Fruit fly (Drosophila melanogaster): ENCODE data around the gene CG33764.

Gene CG33764

dm6 chr3L:4292120-4292697 is 24.9 kb upstream of the CG33764 start, which contains the start of the genes CG15012 and Fdx2 (continued):
- TF ChIP-seq NC2β (GFP tag; optimal IDR thresholded peaks at IDR 0.05) (peak; percentile 23), bab2 (GFP tag; optimal IDR thresholded peaks at IDR 0.05) (peak; percentile 53), CG15514 (GFP tag; optimal IDR thresholded peaks at IDR 0.05) (peak; percentile 86), CTCF (GFP tag; optimal IDR thresholded peaks at IDR 0.05) (peak; percentile 19), CG12155 (GFP tag; optimal IDR thresholded peaks at IDR 0.05) (peak; percentile 12), Ptx1 (GFP tag; IDR thresholded peaks at IDR 0.05) (0 out of 2 replicates have a peak, but pooled peaks have one; percentile 6), dm (GFP tag; optimal IDR thresholded peaks at IDR 0.05) (peak; percentile 71), Fer2 (tag; optimal IDR thresholded peaks at IDR 0.05) (no peak), HmgD (GFP tag; optimal IDR thresholded peaks at IDR 0.05) (peak; percentile 17), mam (GFP tag; optimal IDR thresholded peaks at IDR 0.05) (peak; percentile 46), HmgZ (tag; optimal IDR thresholded peaks at IDR 0.05) (peak; percentile 73), hth (optimal IDR thresholded peaks at IDR 0.05) (no peak), CG4424 (GFP tag; optimal IDR thresholded peaks at IDR 0.05) (peak; percentile 52), unpg (GFP tag; optimal IDR thresholded peaks at IDR 0.05) (peak; percentile 23), CG8924 (tag; optimal IDR thresholded peaks at IDR 0.05) (peak; percentile 67), CG12104 (GFP tag; optimal IDR thresholded peaks at IDR 0.05) (peak; percentile 10), CG11695 (GFP tag; IDR thresholded peaks at IDR 0.05) (0 out of 3 replicates have a peak, but pooled peaks have one; percentile 18), CG13894 (tag; optimal IDR thresholded peaks at IDR 0.05) (peak; percentile 7), dan (GFP tag; IDR thresholded peaks at IDR 0.05) (no peak), klu (GFP tag; IDR thresholded peaks at IDR 0.05) (no peak), Xbp1 (GFP tag; optimal IDR thresholded peaks at IDR 0.05) (peak; percentile 42), CG17186 (GFP tag; optimal IDR thresholded peaks at IDR 0.05) (peak; percentile 2), CG3407 (GFP tag; optimal IDR thresholded peaks at IDR 0.05) (no peak), Dp (GFP tag; optimal IDR thresholded peaks at IDR 0.05) (peak; percentile 35), eyg (GFP tag; optimal IDR thresholded peaks at IDR 0.05) (peak; percentile 9), Nf-YC (tag; optimal IDR thresholded peaks at IDR 0.05) (peak; percentile 19), CG15696 (tag; optimal IDR thresholded peaks at IDR 0.05) (peak; percentile 21), lola (GFP tag; optimal IDR thresholded peaks at IDR 0.05) (peak in 1 of 3 experiments; percentile 31), CG9437 (GFP tag; optimal IDR thresholded peaks at IDR 0.05) (peak; percentile 28), CG12391 (tag; optimal IDR thresholded peaks at IDR 0.05) (peak; percentile 57), ssp (GFP tag; IDR thresholded peaks at IDR 0.05) (peak; percentile 92), CG18599 (GFP tag; optimal IDR thresholded peaks at IDR 0.05) (no peak), CG5180 (GFP tag; optimal IDR thresholded peaks at IDR 0.05) (no peak), Atf3 (GFP tag; optimal IDR thresholded peaks at IDR 0.05) (no peak), Camta (GFP tag; optimal IDR thresholded peaks at IDR 0.05) (peak; percentile 7), row (GFP tag; IDR thresholded peaks at IDR 0.05) (peak; percentile 84), kay (GFP tag; optimal IDR thresholded peaks at IDR 0.05) (peak; percentile 28), CG3847 (GFP tag; IDR thresholded peaks at IDR 0.05) (peak; percentile 43), grau (tag; optimal IDR thresholded peaks at IDR 0.05) (peak; percentile 41), CG9727 (GFP tag; optimal IDR thresholded peaks at IDR 0.05) (no peak), Bgb (GFP tag; IDR thresholded peaks at IDR 0.05; ENCODE audit: partially characterized antibody) (no peak), Eip74EF (GFP tag; optimal IDR thresholded peaks at IDR 0.05) (peak in 1 of 2 experiments; percentile 3), wor (GFP tag; IDR thresholded peaks at IDR 0.05) (no peak), CG31441 (GFP tag; IDR thresholded peaks at IDR 0.05) (0 out of 2 replicates have a peak, but pooled peaks have one; percentile 24), gro (GFP tag; optimal IDR thresholded peaks at IDR 0.05) (peak; percentile 46), Dip3 (GFP tag; optimal IDR thresholded peaks at IDR 0.05) (peak; percentile 23), CG6854 (GFP tag; optimal IDR thresholded peaks at IDR 0.05) (no peak), CG33213 (GFP tag; optimal IDR thresholded peaks at IDR 0.05) (peak; percentile 61), bsh (GFP tag; optimal IDR thresholded peaks at IDR 0.05) (peak in 1 of 2 experiments; percentile 1), CG4854 (GFP tag; optimal IDR thresholded peaks at IDR 0.05) (peak; percentile 20)
